Worm (Caenorhabditis elegans): ENCODE results near the gene srv-30.

DNA sequence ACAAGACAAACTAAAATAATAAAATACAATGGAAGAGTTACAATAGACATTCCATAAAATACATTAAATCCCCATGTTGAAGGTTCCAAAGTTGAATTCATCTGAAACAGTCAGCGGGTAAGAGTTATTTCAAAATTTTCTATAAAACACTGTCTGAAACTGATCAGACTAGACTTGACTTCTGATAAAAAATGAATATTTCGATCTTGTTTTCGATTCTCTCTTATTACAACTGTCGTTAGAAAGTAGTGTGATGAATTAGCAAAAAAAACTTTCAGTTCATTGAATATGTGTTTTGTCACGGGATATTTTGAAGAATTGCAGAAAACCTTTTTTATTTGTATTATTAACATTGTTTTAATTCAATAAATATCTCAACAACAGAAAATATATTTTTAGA, 32.5 kb upstream of the srv-30 start, which contains the start of gene srv-26:
- TF ChIP-seq ztf-4 (tag; optimal IDR thresholded peaks at IDR 0.05) (no peak), nfya-1 (tag; optimal IDR thresholded peaks at IDR 0.05; ENCODE audit: insufficient read depth) (no peak), lin-15B (tag; optimal IDR thresholded peaks at IDR 0.05) (no peak), elt-2 (tag; optimal IDR thresholded peaks at IDR 0.05) (no peak), nhr-12 (tag; optimal IDR thresholded peaks at IDR 0.05) (no peak), nhr-237 (tag; optimal IDR thresholded peaks at IDR 0.05) (no peak), eor-1 (tag; optimal IDR thresholded peaks at IDR 0.05) (no peak), unc-62 (GFP tag; optimal IDR thresholded peaks at IDR 0.05) (no peak), egl-27 (tag; optimal IDR thresholded peaks at IDR 0.05) (no peak), snpc-4 (tag; optimal IDR thresholded peaks at IDR 0.05) (no peak)

Data from whole organism, L3 larva.